Worm (Caenorhabditis elegans): ENCODE data around the gene prx-6.

DNA sequence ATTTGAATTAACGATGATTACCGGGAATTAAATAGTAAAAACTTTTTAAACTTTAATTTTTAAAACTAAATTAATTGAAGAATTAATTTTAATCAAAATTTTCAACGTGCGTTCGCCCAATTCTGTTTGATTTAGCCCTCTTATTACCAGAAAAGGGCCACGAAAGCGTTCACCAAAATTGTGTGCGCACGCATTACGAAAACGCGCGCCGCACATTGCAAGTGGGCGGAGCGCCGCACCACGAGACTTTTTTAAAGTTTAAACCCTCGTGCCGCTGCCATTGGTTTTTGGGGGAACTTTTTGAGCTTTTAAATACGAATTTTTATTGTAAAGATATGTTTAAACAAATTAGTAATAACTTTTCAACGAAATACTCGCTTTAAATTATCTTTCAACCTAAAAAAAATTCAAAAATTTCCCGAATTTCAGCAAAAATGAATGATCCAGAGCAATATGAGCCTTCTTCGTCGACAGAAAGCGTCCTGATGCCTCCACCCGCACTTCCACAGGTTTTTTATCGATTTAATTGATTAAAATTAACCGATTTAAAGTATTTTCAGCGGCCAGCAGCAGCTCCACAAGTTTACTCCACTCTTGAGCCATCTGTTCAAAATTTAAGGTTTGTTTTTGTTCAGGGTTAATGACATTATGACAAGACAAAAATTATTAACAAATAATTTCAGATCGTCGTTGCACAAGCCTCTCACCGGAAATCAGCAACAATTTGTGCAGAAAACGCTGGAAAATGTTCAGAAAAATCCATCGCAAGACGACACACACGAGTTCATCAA, 33.0 kb downstream of the prx-6 start, which contains the start of gene taf-10:
- no peak for TF ChIP-seq unc-39 (tag; optimal IDR thresholded peaks at IDR 0.05)
- peak; percentile 13 for TF ChIP-seq lin-15B (tag; optimal IDR thresholded peaks at IDR 0.05)
- TF ChIP-seq mdl-1 (tag; optimal IDR thresholded peaks at IDR 0.05) = peak; percentile 71
- no peak for TF ChIP-seq pqm-1 (tag; optimal IDR thresholded peaks at IDR 0.05)
- peak; percentile 72 for TF ChIP-seq pha-4 (tag; optimal IDR thresholded peaks at IDR 0.05)
- TF ChIP-seq zag-1 (tag; optimal IDR thresholded peaks at IDR 0.05) = no peak
- TF ChIP-seq nhr-11 (tag; optimal IDR thresholded peaks at IDR 0.05) = no peak
